Worm (Caenorhabditis elegans) whole organism, mixed stage, embryonic: ENCODE results near the gene ZC262.13.

Experiments used
- blmp-1 ChIP-seq: fragments of 150-350 bp; optimal IDR thresholded peaks from 2 replicates; lab custom pipeline; 2014; ENCODE audit warnings: missing biosample characterization, missing genetic modification characterization
- ces-1 ChIP-seq: fragments of 150-350 bp; optimal IDR thresholded peaks from 2 replicates; lab custom pipeline; 2014; ENCODE audit warnings: missing biosample characterization, missing genetic modification reagents, missing genetic modification characterization
- lin-13 ChIP-seq: fragments of 150-350 bp; optimal IDR thresholded peaks from 2 replicates; lab custom pipeline; 2014; ENCODE audit warnings: missing biosample characterization, missing genetic modification characterization
- lsy-2 ChIP-seq: fragments of 150-350 bp; optimal IDR thresholded peaks from 2 replicates; lab custom pipeline; 2014; ENCODE audit warnings: missing biosample characterization, missing genetic modification characterization
- mep-1 ChIP-seq: fragments of 150-350 bp; optimal IDR thresholded peaks from 2 replicates; lab custom pipeline; 2017; ENCODE audit warnings: missing biosample characterization, missing genetic modification reagents, missing genetic modification characterization, inconsistent platforms
- nhr-12 ChIP-seq: fragments of 150-350 bp; optimal IDR thresholded peaks from 2 replicates; lab custom pipeline; 2014; ENCODE audit warnings: missing biosample characterization, missing genetic modification characterization
- nhr-76 ChIP-seq: sonication (generic microtip); optimal IDR thresholded peaks from 2 replicates; lab custom pipeline; 2017; ENCODE audit warnings: missing biosample characterization, missing genetic modification characterization
- pha-4 ChIP-seq: fragments of 150-350 bp; optimal IDR thresholded peaks from 2 replicates; lab custom pipeline; 2018; ENCODE audit warnings: missing biosample characterization, missing genetic modification reagents, missing genetic modification characterization
- snpc-4 ChIP-seq: fragments of 150-350 bp; optimal IDR thresholded peaks from 2 replicates; lab custom pipeline; 2014; ENCODE audit warnings: missing biosample characterization, missing genetic modification characterization
- unc-39 ChIP-seq: fragments of 150-350 bp; optimal IDR thresholded peaks from 2 replicates; lab custom pipeline; 2014; ENCODE audit warnings: missing biosample characterization, missing genetic modification characterization
- unc-62 ChIP-seq: fragments of 150-350 bp; optimal IDR thresholded peaks from 2 replicates; lab custom pipeline; 2014; ENCODE audit warnings: missing biosample characterization, missing genetic modification reagents, missing genetic modification characterization
- ztf-11 ChIP-seq: fragments of 150-350 bp; optimal IDR thresholded peaks from 2 replicates; lab custom pipeline; 2014; ENCODE audit warnings: missing biosample characterization, missing genetic modification characterization

DNA sequence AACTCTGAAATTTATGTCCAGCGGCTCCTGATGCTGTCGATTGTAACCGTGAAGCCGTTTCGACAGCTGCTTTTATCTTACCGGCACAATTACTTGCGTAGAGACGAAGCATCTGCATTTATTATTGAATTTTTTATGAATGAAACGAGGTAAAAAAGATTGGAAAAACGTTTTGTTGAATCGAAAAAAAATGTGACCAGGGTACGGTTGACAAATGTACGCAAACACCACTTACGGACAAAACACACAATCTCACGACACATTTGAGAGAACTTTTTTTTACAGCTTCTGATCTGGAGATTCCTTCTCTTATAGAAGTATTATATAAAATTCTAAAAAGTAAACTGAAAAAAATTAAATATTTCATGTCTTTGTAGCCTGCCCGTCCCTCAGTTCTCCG is 5.8 kb downstream of the ZC262.13 start, which contains the start of the genes mrps-18A and ZC262.2:
- TF ChIP-seq unc-62 (GFP tag; lab: Kevin White, UChicago) = no peak
- TF ChIP-seq lin-13 (tag; lab: Kevin White, UChicago) = no peak
- TF ChIP-seq ces-1 (GFP tag; lab: Kevin White, UChicago) = peak; percentile 4
- TF ChIP-seq ztf-11 (tag; lab: Kevin White, UChicago) = no peak
- peak; percentile 95 for TF ChIP-seq lsy-2 (tag; lab: Kevin White, UChicago)
- no peak for TF ChIP-seq nhr-12 (tag; lab: Kevin White, UChicago)
- TF ChIP-seq blmp-1 = no peak
- no peak for TF ChIP-seq snpc-4 (tag; lab: Kevin White, UChicago)
- TF ChIP-seq nhr-76 (tag; lab: Kevin White, UChicago) = no peak
- no peak for TF ChIP-seq mep-1 (tag; lab: Kevin White, UChicago)
- no peak for TF ChIP-seq pha-4 (tag; lab: Kevin White, UChicago)
- TF ChIP-seq unc-39 (tag; lab: Kevin White, UChicago) = no peak
